Worm (Caenorhabditis elegans): ENCODE results near the gene srt-14.
"Not testable (repeated sequence)": the region's sequence is repeated elsewhere in the genome, so short reads cannot be mapped to it uniquely, and the experiment has no call there.

srt-14 gene

ce11 chrV:4273372-4273771 lies 17.0 kb upstream of the srt-14 start:
- TF ChIP-seq C34B4.2 (tag; optimal IDR thresholded peaks at IDR 0.05) (no peak), nhr-84 (tag; optimal IDR thresholded peaks at IDR 0.05) (no peak), tlp-1 (tag; optimal IDR thresholded peaks at IDR 0.05) (no peak), vab-15 (tag; optimal IDR thresholded peaks at IDR 0.05) (no peak), C16A3.4 (tag; optimal IDR thresholded peaks at IDR 0.05) (no peak), unc-98 (GFP tag; IDR thresholded peaks at IDR 0.05) (no peak), unc-130 (tag; optimal IDR thresholded peaks at IDR 0.05) (no peak), ceh-8 (GFP tag; optimal IDR thresholded peaks at IDR 0.05) (no peak), lin-13 (GFP tag; optimal IDR thresholded peaks at IDR 0.05) (no peak), aha-1 (tag; optimal IDR thresholded peaks at IDR 0.05) (no peak), efl-3 (GFP tag; optimal IDR thresholded peaks at IDR 0.05) (no peak), unc-62 (GFP tag; optimal IDR thresholded peaks at IDR 0.05) (no peak)

DNA sequence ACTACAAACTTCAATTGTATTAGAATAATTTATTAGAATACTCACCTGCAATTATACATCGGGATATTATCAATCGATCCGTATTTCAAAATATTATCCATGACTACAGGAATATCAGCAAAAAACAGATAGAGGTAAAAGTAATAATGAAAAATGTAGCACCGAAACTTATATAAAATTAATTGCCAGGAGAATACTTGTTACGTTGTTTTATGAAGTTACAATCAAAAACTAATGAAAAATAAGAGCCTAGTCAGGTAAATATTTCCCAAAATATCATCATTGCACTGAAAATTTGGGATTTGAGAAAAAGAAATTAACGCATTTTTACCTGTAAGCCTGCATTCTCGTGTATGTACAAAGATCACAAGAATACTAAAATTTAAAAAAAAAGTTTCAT lies 14.9 kb upstream of the srt-14 start, which contains the start of gene srt-38:
TSS of gene srt-38 (minus strand) at position 101 of the 400 bp plus-strand sequence.
- TF ChIP-seq ets-5 (GFP tag; IDR thresholded peaks at IDR 0.05); ztf-4 (tag; optimal IDR thresholded peaks at IDR 0.05); vab-15 (tag; optimal IDR thresholded peaks at IDR 0.05): not testable (repeated sequence)

DNA sequence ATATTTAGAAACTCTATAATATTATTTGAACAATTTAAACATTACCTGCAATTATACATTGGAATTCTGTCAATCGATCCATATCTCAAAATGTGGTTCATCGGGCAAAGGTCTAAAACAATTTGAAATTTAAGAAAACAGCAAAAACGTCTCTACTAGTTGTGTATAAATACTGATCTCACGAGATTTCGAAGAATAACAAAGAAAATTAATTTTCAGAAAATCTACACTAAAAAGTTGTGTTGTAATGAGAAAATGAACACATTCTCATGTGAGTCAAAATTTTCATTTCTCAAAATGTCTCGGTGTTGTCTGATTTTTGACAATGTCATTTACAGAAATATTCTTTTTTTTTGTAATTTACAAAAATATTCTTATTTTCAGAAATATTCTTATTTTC lies 11.8 kb upstream of the srt-14 start, which contains the start of gene srt-36:
TSS of gene srt-36 (minus strand) at position 101 of the 400 bp plus-strand sequence.
- not testable (repeated sequence) for TF ChIP-seq tlp-1 (tag; optimal IDR thresholded peaks at IDR 0.05); sup-37 (GFP tag; optimal IDR thresholded peaks at IDR 0.05); xbp-1 (tag; optimal IDR thresholded peaks at IDR 0.05)

ce11 chrV:4264516-4264915 lies 8.1 kb upstream of the srt-14 start, which contains the start of gene srt-35:
srt-35 (minus strand) TSS chrV:4264616.
- no peak for TF ChIP-seq mdl-1 (tag; optimal IDR thresholded peaks at IDR 0.05)
- no peak for TF ChIP-seq aly-2 (tag; optimal IDR thresholded peaks at IDR 0.05)
- no peak for TF ChIP-seq swsn-7 (tag; optimal IDR thresholded peaks at IDR 0.05)
- no peak for TF ChIP-seq zip-4 (GFP tag; optimal IDR thresholded peaks at IDR 0.05)
- TF ChIP-seq C34B4.2 (tag; optimal IDR thresholded peaks at IDR 0.05): no peak
- no peak for TF ChIP-seq F16B12.6 (tag; optimal IDR thresholded peaks at IDR 0.05)
- no peak for TF ChIP-seq aha-1 (tag; optimal IDR thresholded peaks at IDR 0.05)
- TF ChIP-seq Y116A8C.19 (tag; optimal IDR thresholded peaks at IDR 0.05; ENCODE audit: borderline replicate concordance): no peak
- TF ChIP-seq nhr-237 (tag; optimal IDR thresholded peaks at IDR 0.05): no peak
- no peak for TF ChIP-seq unc-62 (GFP tag; optimal IDR thresholded peaks at IDR 0.05)
- TF ChIP-seq ces-1 (GFP tag; optimal IDR thresholded peaks at IDR 0.05): no peak

DNA sequence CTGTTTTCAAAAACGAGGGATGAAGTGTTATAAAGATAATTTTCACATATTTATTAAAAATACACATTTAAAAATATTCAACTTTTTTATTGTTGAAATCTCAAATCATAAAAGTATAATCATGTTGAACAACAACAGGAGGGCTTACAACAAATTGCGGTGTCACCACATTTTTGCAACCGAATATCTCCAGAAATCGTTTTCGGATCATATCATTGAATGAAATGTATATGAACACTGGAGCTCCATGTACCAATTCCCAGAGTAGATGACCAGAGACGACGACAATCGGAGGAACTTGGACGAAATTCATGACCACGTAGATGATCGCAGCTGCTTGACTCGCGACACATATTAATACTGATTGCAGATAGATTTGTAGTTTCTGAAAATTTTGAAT lies 5.0 kb upstream of the srt-14 start:
- TF ChIP-seq ceh-8 (GFP tag; optimal IDR thresholded peaks at IDR 0.05): no peak
- no peak for TF ChIP-seq efl-1 (optimal IDR thresholded peaks at IDR 0.05)
- TF ChIP-seq efl-1 (GFP tag; optimal IDR thresholded peaks at IDR 0.05 in 1 of 2): peak in 1 of 2 experiments; percentile 64
- no peak for TF ChIP-seq egl-13 (tag; optimal IDR thresholded peaks at IDR 0.05)

ce11 chrV:4260090-4260489 lies 3.7 kb upstream of the srt-14 start, which contains the start of gene srt-3:
srt-3 (minus strand) TSS chrV:4260190.
- no peak for TF ChIP-seq ceh-90 (tag; optimal IDR thresholded peaks at IDR 0.05)
- TF ChIP-seq mep-1 (tag; optimal IDR thresholded peaks at IDR 0.05): no peak
- no peak for TF ChIP-seq elt-3 (tag; optimal IDR thresholded peaks at IDR 0.05)
- no peak for TF ChIP-seq sup-37 (GFP tag; optimal IDR thresholded peaks at IDR 0.05)
- no peak for TF ChIP-seq nhr-237 (tag; optimal IDR thresholded peaks at IDR 0.05)
- no peak for TF ChIP-seq ztf-11 (tag; optimal IDR thresholded peaks at IDR 0.05)
- TF ChIP-seq grh-1 (GFP tag; IDR thresholded peaks at IDR 0.05): no peak
- TF ChIP-seq lsy-2 (tag; optimal IDR thresholded peaks at IDR 0.05): no peak
- TF ChIP-seq unc-86 (tag; optimal IDR thresholded peaks at IDR 0.05): no peak
- TF ChIP-seq fos-1 (tag; optimal IDR thresholded peaks at IDR 0.05): no peak
- TF ChIP-seq ama-1 (optimal IDR thresholded peaks at IDR 0.05): no peak
- no peak for TF ChIP-seq sox-4 (tag; optimal IDR thresholded peaks at IDR 0.05)

Measured in whole organism, L1 larva.